Fruit fly (Drosophila melanogaster) whole organism, wandering third instar larva: ENCODE measurements around the gene CG17364.

Experiments used
- HLH106 ChIP-seq: fragments of 200-800 bp; optimal IDR thresholded peaks from 3 replicates; lab custom pipeline; 2019; ENCODE audit warnings: missing biosample characterization, mild to moderate bottlenecking, missing genetic modification characterization, moderate library complexity
- Hr78 ChIP-seq: fragments of >200 bp; optimal IDR thresholded peaks from 2 replicates; lab custom pipeline; 2017; ENCODE audit warnings: missing biosample characterization, missing genetic modification characterization
- Hr83 ChIP-seq: fragments of 200-300 bp; sonication (Bioruptor generic); optimal IDR thresholded peaks from 2 replicates; lab custom pipeline; 2016; ENCODE audit warnings: missing biosample characterization, mild to moderate bottlenecking, missing genetic modification characterization, moderate library complexity; ENCODE audit not compliant: poor library complexity, severe bottlenecking
- Myc ChIP-seq: fragments of >200 bp; optimal IDR thresholded peaks from 2 replicates; lab custom pipeline; 2017
- Rel ChIP-seq, 2 experiments: fragments of 200-800 bp; sonication (Bioruptor generic) in 1 of 2; optimal IDR thresholded peaks; 2 replicates in 1 of 2; 3 replicates in 1 of 2; lab custom pipeline; 2016 to 2019; ENCODE audit warnings: mild to moderate bottlenecking in 2 of 2, missing biosample characterization in 2 of 2, missing genetic modification characterization in 2 of 2, moderate library complexity in 1 of 2
- brk ChIP-seq: fragments of 200-800 bp; sonication (Bioruptor generic); optimal IDR thresholded peaks from 2 replicates; lab custom pipeline; 2016; ENCODE audit warnings: missing biosample characterization, mild to moderate bottlenecking, missing genetic modification characterization
- dl ChIP-seq, 2 experiments: fragments of 175-275, 200-275 bp in 1 of 2; fragments of 200-275 bp in 1 of 2; sonication (Bioruptor generic); optimal IDR thresholded peaks; lab custom pipeline; 2018; ENCODE audit warnings: mild to moderate bottlenecking in 2 of 2, missing biosample characterization in 2 of 2, missing genetic modification characterization in 2 of 2, moderate library complexity in 2 of 2; ENCODE audit not compliant: partially characterized antibody in 2 of 2, insufficient read depth in 1 of 2
- dmrt93B ChIP-seq: fragments of 200-800 bp; sonication (Bioruptor generic); optimal IDR thresholded peaks from 2 replicates; lab custom pipeline; 2018; ENCODE audit warnings: missing biosample characterization, mild to moderate bottlenecking, missing genetic modification characterization
- foxo ChIP-seq, 2 experiments: fragments of 200-800 bp; sonication (Bioruptor generic); optimal IDR thresholded peaks; 2 replicates in 1 of 2; 3 replicates in 1 of 2; lab custom pipeline; 2016 to 2017; ENCODE audit warnings: missing biosample characterization in 2 of 2, missing genetic modification characterization in 2 of 2
- fru ChIP-seq: fragments of 200-800 bp; sonication (Bioruptor generic); optimal IDR thresholded peaks from 3 replicates; lab custom pipeline; 2016; ENCODE audit warnings: missing biosample characterization, mild to moderate bottlenecking, missing genetic modification characterization
- jim ChIP-seq: fragments of 175-275, 200-325 bp; sonication (Bioruptor generic); optimal IDR thresholded peaks from 2 replicates; lab custom pipeline; 2016; ENCODE audit warnings: missing biosample characterization, mild to moderate bottlenecking, missing genetic modification characterization
- usp ChIP-seq: fragments of >200 bp; optimal IDR thresholded peaks from 2 replicates; lab custom pipeline; 2017; ENCODE audit warnings: missing biosample characterization, missing genetic modification characterization
- woc ChIP-seq: sonication (Bioruptor generic); optimal IDR thresholded peaks from 2 replicates; lab custom pipeline; 2016; ENCODE audit warnings: missing biosample characterization, mild to moderate bottlenecking, missing genetic modification characterization

dm6 chr3L:13996992-13997391, 3.8 kb upstream of the CG17364 start, which contains the start of gene CG17361:
- TF ChIP-seq Hr83 (GFP tag; lab: Kevin White, UChicago), result no peak
- TF ChIP-seq jim (GFP tag; lab: Kevin White, UChicago), result no peak
- no peak for TF ChIP-seq brk (GFP tag; lab: Kevin White, UChicago)
- no peak for TF ChIP-seq Myc
- TF ChIP-seq fru (GFP tag; lab: Kevin White, UChicago), result no peak
- no peak for TF ChIP-seq Hr78 (GFP tag; lab: Kevin White, UChicago)
- TF ChIP-seq Rel (GFP tag; optimal IDR thresholded peaks at IDR 0.05; lab: Kevin White, UChicago), result no peak
- TF ChIP-seq Rel (tag; optimal IDR thresholded peaks at IDR 0.05; lab: Kevin White, UChicago), result no peak
- no peak for TF ChIP-seq woc
- TF ChIP-seq dmrt93B (GFP tag; lab: Kevin White, UChicago), result no peak
- TF ChIP-seq foxo (GFP tag; optimal IDR thresholded peaks at IDR 0.05; lab: Kevin White, UChicago), result no peak
- peak; percentile 23 for TF ChIP-seq HLH106 (tag; lab: Kevin White, UChicago)
- TF ChIP-seq usp (GFP tag; lab: Kevin White, UChicago), result no peak
- TF ChIP-seq dl (GFP tag; optimal IDR thresholded peaks at IDR 0.05; lab: Kevin White, UChicago; ENCODE audit: insufficient read depth in 1 of 2, partially characterized antibody in 2 of 2), result no peak
